Fruit fly (Drosophila melanogaster) whole organism, embryonic: ENCODE data around the gene CG16854.

Experiments used
- Aef1 ChIP-seq: fragments of 200-800 bp; sonication (Bioruptor generic); IDR thresholded peaks from 3 replicates; pipeline ENCODE4 v1.3.6; 2022; ENCODE audit warnings: missing biosample characterization, missing genetic modification characterization
- CG10654 ChIP-seq: fragments of 200-800 bp; sonication (Bioruptor generic); optimal IDR thresholded peaks from 2 replicates; lab custom pipeline; 2016; ENCODE audit warnings: missing biosample characterization, missing genetic modification characterization
- CG11504 ChIP-seq: fragments of 200-800 bp; sonication (Bioruptor generic); optimal IDR thresholded peaks from 3 replicates; lab custom pipeline; 2019; ENCODE audit warnings: missing biosample characterization, mild to moderate bottlenecking, missing genetic modification characterization, moderate library complexity
- CG11696 ChIP-seq: fragments of 200-800 bp; sonication (Bioruptor generic); IDR thresholded peaks from 2 replicates; pipeline ENCODE4 v1.3.6; 2022; ENCODE audit warnings: missing biosample characterization, missing genetic modification characterization
- CG11723 ChIP-seq: fragments of 200-800 bp; sonication (Bioruptor generic); optimal IDR thresholded peaks from 2 replicates; lab custom pipeline; 2017; ENCODE audit warnings: missing biosample characterization, mild to moderate bottlenecking, missing genetic modification characterization
- CG13123 ChIP-seq: fragments of 200-800 bp; sonication (Bioruptor generic); optimal IDR thresholded peaks from 2 replicates; lab custom pipeline; 2016; ENCODE audit warnings: missing biosample characterization, missing genetic modification characterization
- CG13296 ChIP-seq: fragments of 200-800 bp; sonication (Bioruptor generic); optimal IDR thresholded peaks from 3 replicates; lab custom pipeline; 2018; ENCODE audit warnings: missing biosample characterization, mild to moderate bottlenecking, missing genetic modification characterization
- CG13424 ChIP-seq: fragments of 200-800 bp; sonication (Bioruptor generic); optimal IDR thresholded peaks from 2 replicates; lab custom pipeline; 2019; ENCODE audit warnings: missing biosample characterization, mild to moderate bottlenecking, missing genetic modification characterization, moderate library complexity
- CG14050 ChIP-seq: fragments of 200-800 bp; sonication (Bioruptor generic); IDR thresholded peaks from 3 replicates; pipeline ENCODE4 v1.3.6; 2022; ENCODE audit warnings: missing biosample characterization, missing genetic modification characterization
- CG18262 ChIP-seq: fragments of 200-800 bp; optimal IDR thresholded peaks from 3 replicates; lab custom pipeline; 2019; ENCODE audit warnings: missing biosample characterization, mild to moderate bottlenecking, missing genetic modification characterization, moderate library complexity
- CG18599 ChIP-seq: fragments of 200-800 bp; sonication (Bioruptor generic); optimal IDR thresholded peaks from 3 replicates; lab custom pipeline; 2017; ENCODE audit warnings: missing biosample characterization, missing genetic modification characterization, mild to moderate bottlenecking, moderate library complexity, missing genetic modification reagents
- CG18619 ChIP-seq: fragments of 200-800 bp; sonication (Bioruptor generic); optimal IDR thresholded peaks from 3 replicates; lab custom pipeline; 2017; ENCODE audit warnings: missing biosample characterization, mild to moderate bottlenecking, missing genetic modification characterization
- CG3407 ChIP-seq: fragments of 200-800 bp; sonication (Bioruptor generic); optimal IDR thresholded peaks from 2 replicates; lab custom pipeline; 2018; ENCODE audit warnings: missing biosample characterization, mild to moderate bottlenecking, missing genetic modification characterization
- CG4404 ChIP-seq: fragments of 200-800 bp; sonication (Bioruptor generic); IDR thresholded peaks from 2 replicates; pipeline ENCODE4 v1.3.6; 2022; ENCODE audit warnings: missing biosample characterization, missing genetic modification characterization
- CG4820 ChIP-seq: fragments of 200-800 bp; sonication (Bioruptor generic); optimal IDR thresholded peaks from 3 replicates; lab custom pipeline; 2016; ENCODE audit warnings: missing biosample characterization, missing genetic modification characterization
- CG6272 ChIP-seq: fragments of 200-800 bp; sonication (Bioruptor generic); IDR thresholded peaks from 2 replicates; pipeline ENCODE4 v1.3.6; 2022; ENCODE audit warnings: missing biosample characterization, missing genetic modification characterization
- CG8281 ChIP-seq: fragments of 200-800 bp; sonication (Bioruptor generic); optimal IDR thresholded peaks from 2 replicates; lab custom pipeline; 2018; ENCODE audit warnings: missing biosample characterization, mild to moderate bottlenecking, missing genetic modification characterization, moderate library complexity
- CG8290 ChIP-seq, 3 experiments: fragments of 200-800 bp; sonication (Bioruptor generic); optimal IDR thresholded peaks; 2 replicates each; lab custom pipeline; 2016 to 2019; ENCODE audit warnings: missing biosample characterization in 3 of 3, missing genetic modification characterization in 3 of 3, mild to moderate bottlenecking in 2 of 3, moderate library complexity in 1 of 3
- CoRest ChIP-seq: fragments of 200-800 bp; sonication (Bioruptor generic); optimal IDR thresholded peaks from 3 replicates; lab custom pipeline; 2018; ENCODE audit warnings: missing biosample characterization, mild to moderate bottlenecking, missing genetic modification characterization, moderate library complexity
- Dbx ChIP-seq: fragments of 200-800 bp; sonication (Bioruptor generic); IDR thresholded peaks from 3 replicates; pipeline ENCODE4 v1.3.6; 2022; ENCODE audit warnings: missing biosample characterization, missing genetic modification characterization
- Drgx ChIP-seq: fragments of 200-800 bp; sonication (Bioruptor generic); IDR thresholded peaks from 2 replicates; pipeline ENCODE4 v1.3.6; 2022; ENCODE audit warnings: missing biosample characterization, missing genetic modification characterization
- Fer2 ChIP-seq: fragments of 200-800 bp; sonication (Bioruptor generic); optimal IDR thresholded peaks from 2 replicates; lab custom pipeline; 2018; ENCODE audit warnings: missing biosample characterization, mild to moderate bottlenecking, missing genetic modification characterization, moderate library complexity
- HLH3B ChIP-seq: fragments of 200-800 bp; sonication (Bioruptor generic); IDR thresholded peaks from 2 replicates; pipeline ENCODE4 v1.3.6; 2022; ENCODE audit warnings: missing biosample characterization, missing genetic modification characterization
- Oaz ChIP-seq: fragments of 200-800 bp; sonication (Bioruptor generic); IDR thresholded peaks from 2 replicates; pipeline ENCODE4 v1.3.6; 2022; ENCODE audit warnings: missing biosample characterization, missing genetic modification characterization
- Ptx1 ChIP-seq: fragments of 200-800 bp; sonication (Bioruptor generic); IDR thresholded peaks from 2 replicates; pipeline ENCODE4 v1.3.6; 2022; ENCODE audit warnings: missing biosample characterization, missing genetic modification characterization
- Sox102F ChIP-seq: fragments of 200-800 bp; sonication (Bioruptor generic); optimal IDR thresholded peaks from 2 replicates; lab custom pipeline; 2018; ENCODE audit warnings: missing biosample characterization, mild to moderate bottlenecking, missing genetic modification characterization, moderate library complexity
- crc ChIP-seq: fragments of 200-800 bp; sonication (Bioruptor generic); optimal IDR thresholded peaks from 2 replicates; lab custom pipeline; 2016; ENCODE audit warnings: missing biosample characterization, missing genetic modification characterization
- crp ChIP-seq, 2 experiments: fragments of 200-800 bp; sonication (Bioruptor generic); optimal IDR thresholded peaks; 2 replicates in 1 of 2; 3 replicates in 1 of 2; lab custom pipeline; 2017; ENCODE audit warnings: missing biosample characterization in 2 of 2, missing genetic modification characterization in 2 of 2, mild to moderate bottlenecking in 1 of 2, moderate library complexity in 1 of 2
- dmrt99B ChIP-seq: fragments of 200-800 bp; sonication (Bioruptor generic); optimal IDR thresholded peaks from 2 replicates; lab custom pipeline; 2018; ENCODE audit warnings: missing biosample characterization, mild to moderate bottlenecking, missing genetic modification characterization, moderate library complexity
- dysf ChIP-seq: fragments of 200-800 bp; sonication (Bioruptor generic); IDR thresholded peaks from 3 replicates; pipeline ENCODE4 v1.3.6; 2022; ENCODE audit warnings: missing biosample characterization, missing genetic modification characterization
- emc ChIP-seq: fragments of 200-800 bp; sonication (Bioruptor generic); optimal IDR thresholded peaks from 2 replicates; lab custom pipeline; 2016; ENCODE audit warnings: missing biosample characterization, missing genetic modification characterization
- gsb ChIP-seq: fragments of 200-800 bp; sonication (Bioruptor generic); IDR thresholded peaks from 2 replicates; pipeline ENCODE4 v1.3.6; 2022; ENCODE audit warnings: missing biosample characterization, missing genetic modification characterization
- jing ChIP-seq: fragments of 200-800 bp; sonication (Bioruptor generic); optimal IDR thresholded peaks from 2 replicates; lab custom pipeline; 2018; ENCODE audit warnings: missing biosample characterization, mild to moderate bottlenecking, missing genetic modification characterization
- kni ChIP-seq: fragments of 200-800 bp; sonication (Bioruptor generic); optimal IDR thresholded peaks from 3 replicates; lab custom pipeline; 2017; ENCODE audit warnings: mild to moderate bottlenecking, missing biosample characterization, missing genetic modification reagents, missing genetic modification characterization
- lola ChIP-seq, 3 experiments: fragments of >200 bp in 2 of 3; fragments of 200-800 bp in 1 of 3; sonication (Bioruptor generic) in 1 of 3; optimal IDR thresholded peaks; 2 replicates each; lab custom pipeline; 2017 to 2019; ENCODE audit warnings: missing biosample characterization in 3 of 3, missing genetic modification characterization in 3 of 3, mild to moderate bottlenecking in 1 of 3, moderate library complexity in 1 of 3
- nom ChIP-seq: fragments of 200-800 bp; sonication (Bioruptor generic); optimal IDR thresholded peaks from 2 replicates; lab custom pipeline; 2017; ENCODE audit warnings: missing biosample characterization, missing genetic modification characterization, mild to moderate bottlenecking, moderate library complexity, missing genetic modification reagents
- repo ChIP-seq: fragments of 200-800 bp; sonication (Bioruptor generic); optimal IDR thresholded peaks from 2 replicates; lab custom pipeline; 2016; ENCODE audit warnings: missing biosample characterization, missing genetic modification characterization
- ro ChIP-seq: fragments of 200-800 bp; sonication (Bioruptor generic); IDR thresholded peaks from 2 replicates; pipeline ENCODE4 v1.3.6; 2022; ENCODE audit warnings: missing biosample characterization, missing genetic modification characterization
- row ChIP-seq: fragments of 200-800 bp; sonication (Bioruptor generic); IDR thresholded peaks from 3 replicates; pipeline ENCODE4 v1.3.6; 2022; ENCODE audit warnings: missing biosample characterization, missing genetic modification characterization
- sim ChIP-seq: fragments of 200-800 bp; sonication (Bioruptor generic); IDR thresholded peaks from 2 replicates; pipeline ENCODE4 v1.3.6; 2022; ENCODE audit warnings: missing biosample characterization, missing genetic modification characterization
- sisA ChIP-seq: fragments of 200-800 bp; sonication (Bioruptor generic); IDR thresholded peaks from 2 replicates; pipeline ENCODE4 v1.3.6; 2022; ENCODE audit warnings: missing biosample characterization, missing genetic modification characterization
- slbo ChIP-seq: fragments of 200-800 bp; sonication (Bioruptor generic); IDR thresholded peaks from 2 replicates; pipeline ENCODE4 v1.3.6; 2022; ENCODE audit warnings: missing biosample characterization, missing genetic modification characterization
- ssp ChIP-seq: fragments of 200-800 bp; sonication (Bioruptor generic); IDR thresholded peaks from 2 replicates; pipeline ENCODE4 v1.3.6; 2022; ENCODE audit warnings: missing biosample characterization, missing genetic modification characterization
- stc ChIP-seq: fragments of 200-800 bp; sonication (Bioruptor generic); IDR thresholded peaks from 2 replicates; pipeline ENCODE4 v1.3.6; 2022; ENCODE audit warnings: missing biosample characterization, missing genetic modification characterization
- sug ChIP-seq: fragments of 200-800 bp; optimal IDR thresholded peaks from 2 replicates; lab custom pipeline; 2019; ENCODE audit warnings: missing biosample characterization, mild to moderate bottlenecking, missing genetic modification characterization, moderate library complexity
- vvl ChIP-seq: fragments of 200-800 bp; sonication (Bioruptor generic); IDR thresholded peaks from 2 replicates; pipeline ENCODE4 v1.3.6; 2022; ENCODE audit warnings: missing biosample characterization, missing genetic modification characterization
- wor ChIP-seq: fragments of 200-800 bp; sonication (Bioruptor generic); IDR thresholded peaks from 2 replicates; pipeline ENCODE4 v1.3.6; 2022; ENCODE audit warnings: missing biosample characterization, missing genetic modification characterization
- zf30C ChIP-seq: fragments of 200-800 bp; sonication (Bioruptor generic); optimal IDR thresholded peaks from 3 replicates; lab custom pipeline; 2018; ENCODE audit warnings: missing biosample characterization, mild to moderate bottlenecking, missing genetic modification characterization
- zfh1 ChIP-seq: fragments of 200-800 bp; sonication (Bioruptor generic); IDR thresholded peaks from 3 replicates; pipeline ENCODE4 v1.3.6; 2022; ENCODE audit warnings: missing biosample characterization, missing genetic modification characterization

CG16854 gene

DNA sequence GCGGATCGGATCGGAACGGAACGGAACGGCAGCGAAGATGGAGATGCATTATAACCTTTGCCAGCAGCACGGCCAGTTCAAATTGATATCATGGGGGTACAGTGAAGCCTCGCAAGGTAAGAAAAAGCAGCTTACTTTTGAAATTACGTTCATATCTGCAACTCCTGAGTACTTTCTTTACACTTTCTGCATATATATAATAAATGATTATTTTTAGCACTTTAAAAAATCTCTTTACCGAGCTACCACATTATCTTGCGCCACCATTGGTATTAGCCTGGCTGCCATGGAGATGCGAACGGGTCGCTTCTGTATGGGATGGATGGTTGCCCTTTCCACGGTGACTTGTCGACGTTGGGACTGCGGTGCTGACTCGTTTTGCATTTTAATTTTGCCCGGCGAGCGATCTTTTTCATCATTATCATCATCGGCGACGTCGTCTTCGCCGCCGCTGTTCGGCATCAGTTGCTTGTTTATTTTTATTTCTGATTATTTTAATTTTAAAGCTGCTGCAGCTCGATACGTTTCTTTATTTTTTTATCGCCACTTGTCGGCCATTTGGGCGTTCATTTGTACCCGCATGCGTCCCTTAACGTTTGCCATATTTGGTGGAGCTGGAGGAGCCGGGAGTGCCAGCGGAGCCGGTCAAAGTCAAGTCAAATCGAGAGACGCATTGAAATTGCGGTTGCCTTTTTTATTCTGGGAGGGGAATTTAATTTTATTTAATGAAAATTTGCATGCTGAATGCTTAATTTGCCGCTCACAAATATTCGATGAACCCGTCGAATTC lies 33.3 kb upstream of the CG16854 start (continued):
- TF ChIP-seq nom, result peak; percentile 85
- peak; percentile 48; the same call in 2 of the 3 replicates for TF ChIP-seq Aef1 (GFP tag; lab: Robert Waterston, UW)
- TF ChIP-seq zf30C (GFP tag; lab: Kevin White, UChicago), result no peak
- TF ChIP-seq Sox102F, result peak; percentile 44
- 0 out of 2 replicates have a peak, but pooled peaks have one; percentile 37 for TF ChIP-seq sisA
- no peak for TF ChIP-seq gsb (GFP tag; lab: Robert Waterston, UW)
- TF ChIP-seq CG13424 (tag; lab: Kevin White, UChicago), result peak; percentile 1
- TF ChIP-seq Oaz, result peak; percentile 48; the same call in 1 of the 2 replicates
- TF ChIP-seq crp (GFP tag; optimal IDR thresholded peaks at IDR 0.05; lab: Kevin White, UChicago), result no peak
- TF ChIP-seq CG6272 (GFP tag; lab: Robert Waterston, UW), result no peak
- no peak for TF ChIP-seq CG4820 (GFP tag; lab: Kevin White, UChicago)
- TF ChIP-seq Fer2, result no peak
- no peak for TF ChIP-seq emc (GFP tag; lab: Kevin White, UChicago)
- TF ChIP-seq row, result peak; percentile 65
- no peak for TF ChIP-seq sim (GFP tag; lab: Robert Waterston, UW)
- no peak for TF ChIP-seq kni (GFP tag; lab: Kevin White, UChicago)
- no peak for TF ChIP-seq ssp (GFP tag; lab: Robert Waterston, UW)
- TF ChIP-seq CG14050 (GFP tag; lab: Robert Waterston, UW), result peak; percentile 21; the same call in 2 of the 3 replicates
- TF ChIP-seq CG18599, result no peak
- no peak for TF ChIP-seq CoRest
- TF ChIP-seq repo (GFP tag; lab: Kevin White, UChicago), result no peak
- TF ChIP-seq CG18262 (tag; lab: Kevin White, UChicago), result no peak
- 0 out of 2 replicates have a peak, but pooled peaks have one; percentile 11 for TF ChIP-seq wor (GFP tag; lab: Robert Waterston, UW)
- peak; percentile 27; the same call in 1 of the 2 replicates for TF ChIP-seq vvl
- no peak for TF ChIP-seq stc (GFP tag; lab: Robert Waterston, UW)
- TF ChIP-seq ro (GFP tag; lab: Robert Waterston, UW), result no peak
- no peak for TF ChIP-seq CG10654 (GFP tag; lab: Kevin White, UChicago)
- peak; percentile 56; the same call in 2 of the 3 replicates for TF ChIP-seq dysf (GFP tag; lab: Robert Waterston, UW)
- TF ChIP-seq Ptx1 (GFP tag; lab: Robert Waterston, UW), result peak; percentile 74
- no peak for TF ChIP-seq jing (GFP tag; lab: Kevin White, UChicago)
- no peak for TF ChIP-seq CG3407 (GFP tag; lab: Kevin White, UChicago)
- TF ChIP-seq CG8281 (tag; lab: Kevin White, UChicago), result no peak
- TF ChIP-seq sug (tag; lab: Kevin White, UChicago), result no peak
- no peak for TF ChIP-seq CG4404
- TF ChIP-seq zfh1, result 0 out of 3 replicates have a peak, but pooled peaks have one; percentile 22
- peak; percentile 29; the same call in 1 of the 2 replicates for TF ChIP-seq slbo (GFP tag; lab: Robert Waterston, UW)
- TF ChIP-seq Dbx (GFP tag; lab: Robert Waterston, UW), result no peak
- TF ChIP-seq HLH3B, result peak; percentile 67
- no peak for TF ChIP-seq CG13296 (GFP tag; lab: Kevin White, UChicago)
- TF ChIP-seq CG18619, result no peak
- no peak for TF ChIP-seq CG13123 (GFP tag; lab: Kevin White, UChicago)
- TF ChIP-seq lola (GFP tag; optimal IDR thresholded peaks at IDR 0.05; lab: Kevin White, UChicago), result no peak
- TF ChIP-seq CG11504 (tag; lab: Kevin White, UChicago), result peak; percentile 50
- no peak for TF ChIP-seq CG8290 (GFP tag; optimal IDR thresholded peaks at IDR 0.05; lab: Kevin White, UChicago)
- TF ChIP-seq CG8290 (tag; optimal IDR thresholded peaks at IDR 0.05; lab: Kevin White, UChicago), result no peak
- TF ChIP-seq dmrt99B, result peak; percentile 57
- TF ChIP-seq Drgx (GFP tag; lab: Robert Waterston, UW), result peak; percentile 69
- no peak for TF ChIP-seq CG11723 (GFP tag; lab: Kevin White, UChicago)
- TF ChIP-seq CG11696 (GFP tag; lab: Robert Waterston, UW), result no peak
- no peak for TF ChIP-seq crc (GFP tag; lab: Kevin White, UChicago)
